Worm (Caenorhabditis elegans): ENCODE data around the gene Y73B6BL.27.
"Not testable (repeated sequence)": the region's sequence is repeated elsewhere in the genome, so short reads cannot be mapped to it uniquely, and the experiment has no call there.

The Y73B6BL.27 gene

ce11 chrIV:6426089-6426715 lies 46.8 kb downstream of the Y73B6BL.27 start, which contains the start of gene acp-6:
TSS of gene acp-6 (minus strand) at chrIV:6426139.
- TF ChIP-seq nfyb-1 (GFP tag; IDR thresholded peaks at IDR 0.05) (no peak), mxl-1 (tag; optimal IDR thresholded peaks at IDR 0.05) (no peak), nfya-2 (GFP tag; IDR thresholded peaks at IDR 0.05) (no peak), snpc-1.3 (tag; optimal IDR thresholded peaks at IDR 0.05; ENCODE audit: insufficient read depth) (no peak), ceh-40 (GFP tag; IDR thresholded peaks at IDR 0.05) (no peak), ztf-28 (GFP tag; IDR thresholded peaks at IDR 0.05) (no peak), F55B11.4 (tag; optimal IDR thresholded peaks at IDR 0.05; ENCODE audit: borderline replicate concordance, insufficient read depth) (no peak), rcor-1 (GFP tag; IDR thresholded peaks at IDR 0.05) (no peak), lin-26 (GFP tag; IDR thresholded peaks at IDR 0.05) (no peak), tlf-1 (GFP tag; optimal IDR thresholded peaks at IDR 0.05) (no peak), lsl-1 (GFP tag; optimal IDR thresholded peaks at IDR 0.05) (no peak), nhr-27 (tag; optimal IDR thresholded peaks at IDR 0.05) (no peak), Y53F4B.3 (GFP tag; IDR thresholded peaks at IDR 0.05) (no peak), lag-1 (GFP tag; IDR thresholded peaks at IDR 0.05) (no peak), him-1 (tag; optimal IDR thresholded peaks at IDR 0.05) (no peak)

DNA sequence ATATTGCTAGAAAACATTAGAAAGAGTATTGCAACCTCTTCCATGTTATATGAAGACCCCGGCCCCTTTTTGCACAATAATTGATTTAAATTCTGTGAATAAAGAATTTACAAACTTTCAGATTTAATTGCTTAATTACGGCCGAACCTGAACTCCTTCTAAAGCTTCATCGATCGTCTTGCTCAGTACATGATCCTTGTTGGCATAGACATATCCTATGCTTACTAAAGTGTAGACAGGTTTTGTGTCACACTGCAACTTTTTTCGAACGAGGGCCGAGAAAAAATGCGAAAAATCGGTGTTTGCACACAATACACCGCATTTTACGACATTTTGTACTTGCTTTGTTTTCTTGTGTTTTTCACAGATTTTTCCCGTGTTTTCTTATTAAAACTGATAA lies 49.7 kb downstream of the Y73B6BL.27 start:
- TF ChIP-seq dox-1 (GFP tag; IDR thresholded peaks at IDR 0.05) (peak; percentile 53; the same call in 1 of the 2 replicates), pbrm-1 (GFP tag; IDR thresholded peaks at IDR 0.05) (peak; percentile 51; the same call in 1 of the 2 replicates), snpc-4 (GFP tag; optimal IDR thresholded peaks at IDR 0.05) (peak; percentile 26), snpc-4 (tag; optimal IDR thresholded peaks at IDR 0.05) (peak in 1 of 4 experiments; percentile 71), Y56A3A.18 (GFP tag; IDR thresholded peaks at IDR 0.05) (peak; percentile 52; the same call in 1 of the 2 replicates), B0019.2 (GFP tag; conservative IDR thresholded peaks at IDR 0.05) (peak; percentile 41; the same call in 1 of the 2 replicates), C17E4.6 (GFP tag; IDR thresholded peaks at IDR 0.05) (peak; percentile 81), hsf-1 (GFP tag; IDR thresholded peaks at IDR 0.05) (peak; percentile 77), tlf-1 (GFP tag; optimal IDR thresholded peaks at IDR 0.05) (peak; percentile 15), tbp1 (GFP tag; optimal IDR thresholded peaks at IDR 0.05) (peak; percentile 27), ztf-25 (GFP tag; IDR thresholded peaks at IDR 0.05) (0 out of 2 replicates have a peak, but pooled peaks have one; percentile 45), hmg-1.2 (GFP tag; IDR thresholded peaks at IDR 0.05) (peak; percentile 55), ekl-4 (GFP tag; IDR thresholded peaks at IDR 0.05) (peak; percentile 85), D2030.7 (GFP tag; IDR thresholded peaks at IDR 0.05) (peak; percentile 79), Y95B8A.8 (GFP tag; IDR thresholded peaks at IDR 0.05) (peak; percentile 86), cebp-1 (tag; optimal IDR thresholded peaks at IDR 0.05) (peak; percentile 21), hrde-1 (tag; optimal IDR thresholded peaks at IDR 0.05; ENCODE audit: borderline replicate concordance) (peak; percentile 59), attf-6 (GFP tag; IDR thresholded peaks at IDR 0.05) (peak; percentile 81), lin-26 (GFP tag; IDR thresholded peaks at IDR 0.05) (peak; percentile 73), Y53G8AR.9 (GFP tag; conservative IDR thresholded peaks at IDR 0.05) (peak; percentile 68), bed-1 (GFP tag; IDR thresholded peaks at IDR 0.05) (0 out of 2 replicates have a peak, but pooled peaks have one; percentile 62), ceh-91 (GFP tag; IDR thresholded peaks at IDR 0.05) (0 out of 2 replicates have a peak, but pooled peaks have one; percentile 20), lin-54 (GFP tag; optimal IDR thresholded peaks at IDR 0.05) (peak; percentile 43), madf-6 (GFP tag; IDR thresholded peaks at IDR 0.05) (peak; percentile 85), rcor-1 (GFP tag; IDR thresholded peaks at IDR 0.05) (peak; percentile 65; the same call in 1 of the 2 replicates), F33H1.4 (GFP tag; IDR thresholded peaks at IDR 0.05) (peak; percentile 55), mcd-1 (GFP tag; IDR thresholded peaks at IDR 0.05) (peak; percentile 21; the same call in 1 of the 2 replicates), Y79H2A.3 (GFP tag; conservative IDR thresholded peaks at IDR 0.05) (peak; percentile 93), ceh-58 (GFP tag; IDR thresholded peaks at IDR 0.05) (peak; percentile 55; the same call in 1 of the 2 replicates), madf-3 (GFP tag; IDR thresholded peaks at IDR 0.05) (peak; percentile 88), madf-8 (GFP tag; conservative IDR thresholded peaks at IDR 0.05) (peak; percentile 47), ztf-28 (GFP tag; IDR thresholded peaks at IDR 0.05) (0 out of 2 replicates have a peak, but pooled peaks have one; percentile 46)
- TF ChIP-seq cebp-1 (GFP tag; IDR thresholded peaks at IDR 0.05) = not testable (repeated sequence)

Measured in whole organism, young adult.